Worm (Caenorhabditis elegans) whole organism, late embryonic: ENCODE measurements around the gene B0303.16.

Experiments
- C08G9.2 ChIP-seq: sonication (generic microtip); optimal IDR thresholded peaks from 2 replicates; lab custom pipeline; 2016; ENCODE audit warnings: mild to moderate bottlenecking, missing genetic modification characterization, moderate library complexity, missing compliant biosample characterization
- F13H6.1 ChIP-seq: sonication (generic microtip); optimal IDR thresholded peaks from 2 replicates; lab custom pipeline; 2016; ENCODE audit warnings: missing genetic modification characterization, missing compliant biosample characterization
- ama-1 ChIP-seq: fragments of 150-350 bp; optimal IDR thresholded peaks from 2 replicates; lab custom pipeline; 2014
- ceh-2 ChIP-seq: sonication (generic microtip); optimal IDR thresholded peaks from 2 replicates; lab custom pipeline; 2016; ENCODE audit warnings: missing genotype, missing genetic modification characterization, missing compliant biosample characterization
- ceh-31 ChIP-seq: sonication (generic microtip); optimal IDR thresholded peaks from 2 replicates; lab custom pipeline; 2016; ENCODE audit warnings: missing genetic modification characterization, missing compliant biosample characterization
- ceh-48 ChIP-seq: sonication (generic microtip); optimal IDR thresholded peaks from 2 replicates; lab custom pipeline; 2016; ENCODE audit warnings: missing genetic modification characterization, inconsistent platforms, missing compliant biosample characterization
- ceh-9 ChIP-seq: sonication (generic microtip); optimal IDR thresholded peaks from 2 replicates; lab custom pipeline; 2016; ENCODE audit warnings: mild to moderate bottlenecking, missing genetic modification characterization, inconsistent platforms, missing compliant biosample characterization
- che-1 ChIP-seq: sonication (generic microtip); optimal IDR thresholded peaks from 2 replicates; lab custom pipeline; 2016; ENCODE audit warnings: mild to moderate bottlenecking, missing genetic modification characterization, missing compliant biosample characterization
- elt-4 ChIP-seq: sonication (generic microtip); optimal IDR thresholded peaks from 2 replicates; lab custom pipeline; 2016; ENCODE audit warnings: missing genetic modification characterization, missing compliant biosample characterization
- ets-4 ChIP-seq: sonication (generic microtip); optimal IDR thresholded peaks from 2 replicates; lab custom pipeline; 2016; ENCODE audit warnings: missing genetic modification characterization, missing compliant biosample characterization
- fkh-10 ChIP-seq: fragments of 150-350 bp; optimal IDR thresholded peaks from 2 replicates; lab custom pipeline; 2014; ENCODE audit warnings: missing biosample characterization, missing genetic modification reagents, missing genetic modification characterization
- fkh-6 ChIP-seq: sonication (generic microtip); optimal IDR thresholded peaks from 2 replicates; lab custom pipeline; 2016; ENCODE audit warnings: missing genetic modification characterization, missing compliant biosample characterization
- gmeb-2 ChIP-seq: sonication (generic microtip); optimal IDR thresholded peaks from 2 replicates; lab custom pipeline; 2016; ENCODE audit warnings: missing genetic modification characterization, inconsistent platforms, missing compliant biosample characterization
- hlh-13 ChIP-seq: fragments of 200-800 bp; sonication (Bioruptor generic); optimal IDR thresholded peaks from 2 replicates; lab custom pipeline; 2018; ENCODE audit warnings: mild to moderate bottlenecking, missing genetic modification characterization, missing compliant biosample characterization
- hlh-30 ChIP-seq: sonication (generic microtip); optimal IDR thresholded peaks from 2 replicates; lab custom pipeline; 2017; ENCODE audit warnings: antibody characterized with exemption, missing genetic modification characterization, missing compliant biosample characterization; ENCODE audit not compliant: insufficient read depth
- hlh-8 ChIP-seq: sonication (generic microtip); optimal IDR thresholded peaks from 2 replicates; lab custom pipeline; 2016; ENCODE audit warnings: missing genotype, missing genetic modification characterization, missing compliant biosample characterization
- lim-6 ChIP-seq: sonication (generic microtip); optimal IDR thresholded peaks from 2 replicates; lab custom pipeline; 2016; ENCODE audit warnings: missing genetic modification characterization, missing compliant biosample characterization
- madf-2 ChIP-seq: sonication (generic microtip); optimal IDR thresholded peaks from 2 replicates; lab custom pipeline; 2017; ENCODE audit warnings: missing genetic modification characterization, missing compliant biosample characterization
- mec-3 ChIP-seq: sonication (generic microtip); optimal IDR thresholded peaks from 2 replicates; lab custom pipeline; 2016; ENCODE audit warnings: borderline replicate concordance, missing genetic modification characterization, missing compliant biosample characterization
- nfya-1 ChIP-seq: sonication (generic microtip); optimal IDR thresholded peaks from 2 replicates; lab custom pipeline; 2017; ENCODE audit warnings: missing genetic modification characterization, mild to moderate bottlenecking, missing compliant biosample characterization, antibody characterized with exemption, moderate library complexity
- nhr-11 ChIP-seq: fragments of 150-350 bp; optimal IDR thresholded peaks from 2 replicates; lab custom pipeline; 2014; ENCODE audit warnings: missing biosample characterization, missing genetic modification characterization
- nhr-232 ChIP-seq: sonication (generic microtip); optimal IDR thresholded peaks from 2 replicates; lab custom pipeline; 2016; ENCODE audit warnings: missing genetic modification characterization, missing compliant biosample characterization
- npax-4 ChIP-seq: sonication (generic microtip); optimal IDR thresholded peaks from 2 replicates; lab custom pipeline; 2016; ENCODE audit warnings: missing genetic modification characterization, missing compliant biosample characterization
- pag-3 ChIP-seq: sonication (generic microtip); optimal IDR thresholded peaks from 2 replicates; lab custom pipeline; 2016; ENCODE audit warnings: missing compliant biosample characterization, missing genetic modification characterization, borderline replicate concordance
- pat-9 ChIP-seq: fragments of 200-800 bp; sonication (Bioruptor generic); optimal IDR thresholded peaks from 2 replicates; lab custom pipeline; 2018; ENCODE audit warnings: mild to moderate bottlenecking, missing genetic modification characterization, moderate library complexity, missing compliant biosample characterization
- pha-2 ChIP-seq: sonication (generic microtip); optimal IDR thresholded peaks from 2 replicates; lab custom pipeline; 2017; ENCODE audit warnings: mild to moderate bottlenecking, missing genetic modification characterization, missing compliant biosample characterization
- pqm-1 ChIP-seq: sonication (generic microtip); optimal IDR thresholded peaks from 2 replicates; lab custom pipeline; 2016; ENCODE audit warnings: missing genetic modification characterization, missing compliant biosample characterization
- pros-1 ChIP-seq: fragments of 150-350 bp; optimal IDR thresholded peaks from 2 replicates; lab custom pipeline; 2014; ENCODE audit warnings: missing biosample characterization, missing genetic modification reagents, missing genetic modification characterization
- ref-2 ChIP-seq: sonication (generic microtip); optimal IDR thresholded peaks from 2 replicates; lab custom pipeline; 2016; ENCODE audit warnings: missing genetic modification characterization, missing compliant biosample characterization
- rnt-1 ChIP-seq: sonication (generic microtip); optimal IDR thresholded peaks from 2 replicates; lab custom pipeline; 2016; ENCODE audit warnings: missing genetic modification characterization, missing compliant biosample characterization
- syd-9 ChIP-seq: sonication (generic microtip); optimal IDR thresholded peaks from 2 replicates; lab custom pipeline; 2016; ENCODE audit warnings: mild to moderate bottlenecking, missing genetic modification characterization, moderate library complexity, missing compliant biosample characterization
- tbx-2 ChIP-seq: sonication (generic microtip); optimal IDR thresholded peaks from 2 replicates; lab custom pipeline; 2016; ENCODE audit warnings: missing genetic modification characterization, missing compliant biosample characterization
- tbx-7 ChIP-seq: sonication (generic microtip); optimal IDR thresholded peaks from 2 replicates; lab custom pipeline; 2016; ENCODE audit warnings: missing genotype, missing genetic modification characterization, missing compliant biosample characterization
- ttx-3 ChIP-seq: sonication (generic microtip); optimal IDR thresholded peaks from 2 replicates; lab custom pipeline; 2016; ENCODE audit warnings: missing genetic modification reagents, missing genetic modification characterization, missing compliant biosample characterization
- unc-42 ChIP-seq: sonication (generic microtip); optimal IDR thresholded peaks from 2 replicates; lab custom pipeline; 2016; ENCODE audit warnings: missing genotype, missing genetic modification characterization, missing compliant biosample characterization
- zip-5 ChIP-seq: sonication (generic microtip); optimal IDR thresholded peaks from 2 replicates; lab custom pipeline; 2016; ENCODE audit warnings: missing genetic modification characterization, missing compliant biosample characterization
- ztf-16 ChIP-seq: sonication (generic microtip); optimal IDR thresholded peaks from 2 replicates; lab custom pipeline; 2017; ENCODE audit warnings: missing genetic modification characterization, missing compliant biosample characterization

Gene B0303.16

ce11 chrIII:8700289-8700957 is 4.4 kb upstream of the B0303.16 start, which contains the start of the genes sdz-1 and vps-33.1:
TSS of gene sdz-1 (minus strand) at chrIII:8700339.
TSS of gene vps-33.1 (plus strand) at chrIII:8700927.
- no peak for TF ChIP-seq mec-3 (tag; lab: Kevin White, UChicago)
- TF ChIP-seq nfya-1 (tag; lab: Kevin White, UChicago) = peak; percentile 18
- TF ChIP-seq ceh-31 (tag; lab: Kevin White, UChicago) = peak; percentile 70
- TF ChIP-seq elt-4 (tag; lab: Kevin White, UChicago) = no peak
- TF ChIP-seq pat-9 (tag; lab: Kevin White, UChicago) = no peak
- peak; percentile 52 for TF ChIP-seq tbx-7 (tag; lab: Kevin White, UChicago)
- TF ChIP-seq zip-5 = peak; percentile 22
- peak; percentile 35 for TF ChIP-seq hlh-8 (tag; lab: Kevin White, UChicago)
- peak; percentile 15 for TF ChIP-seq unc-42
- peak; percentile 71 for TF ChIP-seq C08G9.2 (tag; lab: Kevin White, UChicago)
- TF ChIP-seq rnt-1 (tag; lab: Kevin White, UChicago) = no peak
- TF ChIP-seq ets-4 (tag; lab: Kevin White, UChicago) = peak; percentile 65
- TF ChIP-seq fkh-10 (GFP tag; lab: Kevin White, UChicago) = no peak
- peak; percentile 49 for TF ChIP-seq ceh-2
- TF ChIP-seq lim-6 = no peak
- TF ChIP-seq tbx-2 (tag; lab: Kevin White, UChicago) = peak; percentile 6
- TF ChIP-seq hlh-30 (tag; lab: Kevin White, UChicago) = peak; percentile 6

- TF ChIP-seq rnt-1 (tag; lab: Kevin White, UChicago) (no peak), nhr-11 (tag; lab: Kevin White, UChicago) (no peak), fkh-6 (tag; lab: Kevin White, UChicago) (no peak)
These were observed 4.9 kb downstream of the B0303.16 start for ce11 chrIII:8709735-8710134.

DNA sequence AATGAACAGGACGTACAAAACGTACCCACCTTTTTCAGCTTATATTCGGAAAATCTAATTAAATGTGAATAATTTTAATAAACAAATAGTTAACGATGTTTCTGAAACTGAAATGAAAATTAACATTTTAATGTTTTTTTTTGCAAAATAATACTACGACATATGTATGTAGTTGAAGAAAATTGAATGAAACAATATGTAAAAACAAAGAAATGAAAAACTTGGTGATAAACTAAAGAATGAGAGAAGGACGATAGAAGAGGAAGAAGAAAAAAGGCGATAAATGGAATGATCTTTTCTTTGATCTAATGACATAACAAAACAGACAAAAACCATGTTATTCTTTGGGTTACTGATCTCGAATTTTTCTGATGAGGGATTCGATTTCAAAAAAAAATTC is 5.4 kb downstream of the B0303.16 start, which contains the start of gene B0303.11:
Gene B0303.11, minus strand, starts transcription at position 101 of the 400 bp plus-strand sequence.
- TF ChIP-seq F13H6.1 (no peak), pqm-1 (tag; lab: Kevin White, UChicago) (no peak), mec-3 (tag; lab: Kevin White, UChicago) (no peak)

DNA sequence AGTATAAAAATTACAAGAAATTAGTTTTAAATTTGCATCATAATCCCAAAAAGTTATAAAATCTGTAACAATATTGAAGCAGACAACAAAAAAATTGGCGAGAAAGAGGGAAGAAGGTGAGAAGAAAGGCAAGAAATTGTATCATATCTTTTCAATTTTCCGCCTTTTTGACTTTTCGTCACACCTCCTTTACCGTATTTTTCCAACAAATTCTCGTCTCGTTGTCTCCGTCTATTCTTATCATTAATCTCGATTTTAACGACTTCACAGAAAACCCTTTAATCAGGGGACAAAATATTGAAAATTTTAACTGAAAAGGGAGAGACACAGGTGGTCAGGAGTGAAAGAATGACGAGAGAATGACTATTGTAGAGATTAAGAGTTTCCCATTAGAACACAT is 8.1 kb downstream of the B0303.16 start:
- no peak for TF ChIP-seq che-1 (tag; lab: Kevin White, UChicago)
- TF ChIP-seq hlh-8 (tag; lab: Kevin White, UChicago) = no peak
- TF ChIP-seq pros-1 = no peak
- TF ChIP-seq F13H6.1 = no peak
- TF ChIP-seq ttx-3 (tag; lab: Kevin White, UChicago) = no peak
- TF ChIP-seq pha-2 = no peak
- TF ChIP-seq gmeb-2 (tag; lab: Kevin White, UChicago) = no peak
- no peak for TF ChIP-seq npax-4
- no peak for TF ChIP-seq nhr-232 (tag; lab: Kevin White, UChicago)
- no peak for TF ChIP-seq hlh-13
- no peak for TF ChIP-seq pag-3 (tag; lab: Kevin White, UChicago)
- no peak for TF ChIP-seq ref-2
- TF ChIP-seq ztf-16 = no peak
- no peak for TF ChIP-seq ceh-48
- no peak for TF ChIP-seq ceh-2
- no peak for TF ChIP-seq madf-2 (tag; lab: Kevin White, UChicago)
- TF ChIP-seq ceh-9 (tag; lab: Kevin White, UChicago) = no peak
- TF ChIP-seq syd-9 (tag; lab: Kevin White, UChicago) = no peak
- no peak for TF ChIP-seq ama-1 (lab: Kevin White, UChicago)
- TF ChIP-seq, all 69 proteins: peak for 0
